Worm (Caenorhabditis elegans) whole organism, L1 larva: ENCODE results near the gene ben-1.

Experiments used
- aly-2 ChIP-seq: fragments of 150-350 bp; optimal IDR thresholded peaks from 2 replicates; lab custom pipeline; 2014; ENCODE audit warnings: missing biosample characterization, missing genetic modification characterization
- ama-1 ChIP-seq: fragments of 150-350 bp; optimal IDR thresholded peaks from 2 replicates; lab custom pipeline; 2014
- blmp-1 ChIP-seq: fragments of 150-350 bp; optimal IDR thresholded peaks from 2 replicates; lab custom pipeline; 2014; ENCODE audit warnings: missing biosample characterization, missing genetic modification characterization
- ces-1 ChIP-seq: fragments of 150-350 bp; optimal IDR thresholded peaks from 2 replicates; lab custom pipeline; 2014; ENCODE audit warnings: missing biosample characterization, missing genetic modification reagents, missing genetic modification characterization
- elt-3 ChIP-seq, 6 experiments: fragments of 150-350 bp in 1 of 6; sonication (generic microtip); optimal IDR thresholded peaks; 2 replicates each; lab custom pipeline; 2017 to 2018; ENCODE audit warnings: missing biosample characterization in 6 of 6, missing genetic modification characterization in 6 of 6, inconsistent platforms in 1 of 6
- lin-15B ChIP-seq: fragments of 150-350 bp; sonication (generic microtip); optimal IDR thresholded peaks from 3 replicates; lab custom pipeline; 2014; ENCODE audit warnings: missing biosample characterization, missing genetic modification characterization
- lsy-2 ChIP-seq, 2 experiments: fragments of 150-350 bp; optimal IDR thresholded peaks; 2 replicates each; lab custom pipeline; 2014; ENCODE audit warnings: missing biosample characterization in 2 of 2, missing genetic modification characterization in 2 of 2
- nhr-28 ChIP-seq: fragments of 150-350 bp; optimal IDR thresholded peaks from 2 replicates; lab custom pipeline; 2014; ENCODE audit warnings: missing biosample characterization, missing genetic modification characterization
- tbx-2 ChIP-seq: sonication (generic microtip); optimal IDR thresholded peaks from 2 replicates; lab custom pipeline; 2016; ENCODE audit warnings: missing genetic modification characterization, missing compliant biosample characterization

- TF ChIP-seq tbx-2 (no peak), lin-15B (tag; lab: Kevin White, UChicago) (no peak), aly-2 (tag; lab: Kevin White, UChicago) (no peak), ces-1 (no peak), blmp-1 (tag; lab: Kevin White, UChicago) (no peak), nhr-28 (tag; lab: Kevin White, UChicago) (no peak), elt-3 (tag; optimal IDR thresholded peaks at IDR 0.05; lab: Kevin White, UChicago) (no peak), lsy-2 (tag; optimal IDR thresholded peaks at IDR 0.05; lab: Kevin White, UChicago) (no peak), ama-1 (lab: Kevin White, UChicago) (no peak)
These were observed 21.9 kb downstream of the ben-1 start, which contains the start of gene hmit-1.3 for ce11 chrIII:3519505-3519904.
